Fruit fly (Drosophila melanogaster): ENCODE measurements around the gene CG43373.

Gene CG43373

dm6 chr3L:16482167-16482566 is 61.0 kb downstream of the CG43373 start (continued):
- peak; percentile 16 for TF ChIP-seq nmo (GFP tag; optimal IDR thresholded peaks at IDR 0.05)
- peak; percentile 13 for TF ChIP-seq pnt (GFP tag; optimal IDR thresholded peaks at IDR 0.05)
- no peak for TF ChIP-seq ems (GFP tag; optimal IDR thresholded peaks at IDR 0.05)
- TF ChIP-seq CG18262 (tag; optimal IDR thresholded peaks at IDR 0.05): peak; percentile 31
- no peak for TF ChIP-seq ato (GFP tag; IDR thresholded peaks at IDR 0.05; ENCODE audit: partially characterized antibody)
- TF ChIP-seq CG10267 (tag; optimal IDR thresholded peaks at IDR 0.05): no peak
- TF ChIP-seq ara (GFP tag; IDR thresholded peaks at IDR 0.05): peak; percentile 52
- TF ChIP-seq Bteb2 (GFP tag; optimal IDR thresholded peaks at IDR 0.05): no peak
- TF ChIP-seq Sin3A (optimal IDR thresholded peaks at IDR 0.05): no peak
- peak; percentile 30 for TF ChIP-seq CG10366 (GFP tag; IDR thresholded peaks at IDR 0.05)
- TF ChIP-seq Asciz (GFP tag; optimal IDR thresholded peaks at IDR 0.05): peak; percentile 49
- no peak for TF ChIP-seq CG15073 (GFP tag; optimal IDR thresholded peaks at IDR 0.05)

- TF ChIP-seq lola (GFP tag; optimal IDR thresholded peaks at IDR 0.05) (peak in 1 of 3 experiments; percentile 99), Nf-YA (GFP tag; IDR thresholded peaks at IDR 0.05) (peak; percentile 94), sqz (GFP tag; optimal IDR thresholded peaks at IDR 0.05) (peak; percentile 95), CG1792 (GFP tag; optimal IDR thresholded peaks at IDR 0.05) (peak; percentile 94), Taf1 (GFP tag; IDR thresholded peaks at IDR 0.05) (peak; percentile 91), gfzf (GFP tag; optimal IDR thresholded peaks at IDR 0.05) (peak; percentile 24), gce (GFP tag; IDR thresholded peaks at IDR 0.05) (peak; percentile 96), vfl (GFP tag; optimal IDR thresholded peaks at IDR 0.05) (peak; percentile 81), Neu2 (GFP tag; optimal IDR thresholded peaks at IDR 0.05; ENCODE audit: borderline replicate concordance) (peak; percentile 59), NfI (GFP tag; optimal IDR thresholded peaks at IDR 0.05) (peak; percentile 95), CG16779 (GFP tag; IDR thresholded peaks at IDR 0.05) (peak; percentile 82), CG5953 (GFP tag; IDR thresholded peaks at IDR 0.05) (peak; percentile 93), maf-S (GFP tag; optimal IDR thresholded peaks at IDR 0.05) (peak; percentile 93), hkb (optimal IDR thresholded peaks at IDR 0.05) (no peak), hkb (GFP tag; IDR thresholded peaks at IDR 0.05) (peak; percentile 97), Ets65A (GFP tag) (peak; percentile 99), CG9817 (tag; optimal IDR thresholded peaks at IDR 0.05) (peak; percentile 93), toy (GFP tag; IDR thresholded peaks at IDR 0.05) (peak; percentile 87), CG5245 (GFP tag; optimal IDR thresholded peaks at IDR 0.05) (peak; percentile 98), grn (GFP tag; optimal IDR thresholded peaks at IDR 0.05) (peak; percentile 76), CG3726 (GFP tag; IDR thresholded peaks at IDR 0.05) (peak; percentile 95), ara (GFP tag; IDR thresholded peaks at IDR 0.05) (peak; percentile 98), phol (tag; optimal IDR thresholded peaks at IDR 0.05) (peak; percentile 97), CG6654 (GFP tag; optimal IDR thresholded peaks at IDR 0.05) (peak; percentile 89), CG31224 (GFP tag; IDR thresholded peaks at IDR 0.05) (peak; percentile 90), CG10321 (GFP tag; IDR thresholded peaks at IDR 0.05) (peak; percentile 73), CG15479 (GFP tag; optimal IDR thresholded peaks at IDR 0.05) (no peak), pita (GFP tag; optimal IDR thresholded peaks at IDR 0.05) (no peak), CG12744 (GFP tag; optimal IDR thresholded peaks at IDR 0.05) (peak; percentile 94), Tbp (GFP tag; optimal IDR thresholded peaks at IDR 0.05) (no peak), aop (GFP tag; IDR thresholded peaks at IDR 0.05) (peak; percentile 86), al (GFP tag; IDR thresholded peaks at IDR 0.05) (peak; percentile 90), ttk (GFP tag; IDR thresholded peaks at IDR 0.05) (peak; percentile 97), CG10959 (GFP tag; IDR thresholded peaks at IDR 0.05) (peak; percentile 98), pho (GFP tag; optimal IDR thresholded peaks at IDR 0.05) (peak; percentile 92), Usf (GFP tag; optimal IDR thresholded peaks at IDR 0.05) (peak; percentile 93), CG10979 (tag; optimal IDR thresholded peaks at IDR 0.05) (peak; percentile 98), Rfx (GFP tag; IDR thresholded peaks at IDR 0.05) (peak; percentile 95), CG14050 (GFP tag; IDR thresholded peaks at IDR 0.05) (peak; percentile 94)
These were observed 62.6 kb downstream of the CG43373 start for dm6 chr3L:16480408-16481193.
